Worm (Caenorhabditis elegans): ENCODE measurements around the gene F43E2.11.

F43E2.11 gene

DNA sequence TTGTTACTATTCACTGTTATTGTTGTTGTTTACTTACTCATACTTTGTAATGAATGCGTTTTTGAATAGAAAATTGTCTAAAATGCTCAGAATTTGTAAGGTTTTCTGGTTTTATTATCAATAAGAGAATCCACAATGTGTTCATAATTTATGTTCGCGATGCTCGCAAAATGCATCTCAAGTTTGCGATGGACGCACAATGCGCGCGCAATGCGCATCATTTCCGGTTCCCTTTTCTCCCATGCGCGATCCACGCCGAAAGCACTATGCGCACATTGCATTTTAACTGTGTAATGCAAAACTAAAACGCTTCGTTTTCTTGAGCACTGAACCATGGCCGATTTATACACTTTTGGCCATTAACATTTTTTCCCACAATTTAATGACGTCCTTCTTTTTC lies 50.6 kb downstream of the F43E2.11 start:
- TF ChIP-seq snpc-4 (tag; optimal IDR thresholded peaks at IDR 0.05) (no peak), nhr-76 (tag; optimal IDR thresholded peaks at IDR 0.05) (no peak), fkh-8 (tag; optimal IDR thresholded peaks at IDR 0.05) (no peak)
